Worm (Caenorhabditis elegans) whole organism, early embryonic: ENCODE results near the gene F58F12.1.

ENCODE experiments used
- B0310.2 ChIP-seq: sonication (generic microtip); optimal IDR thresholded peaks from 2 replicates; lab custom pipeline; 2016; ENCODE audit warnings: mild to moderate bottlenecking, missing genetic modification characterization, missing compliant biosample characterization
- F13C5.2 ChIP-seq: sonication (generic microtip); optimal IDR thresholded peaks from 2 replicates; lab custom pipeline; 2017; ENCODE audit warnings: mild to moderate bottlenecking, missing genetic modification characterization, inconsistent platforms, missing compliant biosample characterization
- aly-1 ChIP-seq: sonication (generic microtip); optimal IDR thresholded peaks from 2 replicates; lab custom pipeline; 2016; ENCODE audit warnings: missing genetic modification characterization, missing compliant biosample characterization
- ama-1 ChIP-seq: fragments of 150-350 bp; optimal IDR thresholded peaks from 2 replicates; lab custom pipeline; 2014
- ceh-13 ChIP-seq: fragments of 200-800 bp; sonication (Bioruptor generic); optimal IDR thresholded peaks from 2 replicates; lab custom pipeline; 2018; ENCODE audit warnings: mild to moderate bottlenecking, missing genetic modification characterization, missing compliant biosample characterization
- ceh-36 ChIP-seq: sonication (generic microtip); optimal IDR thresholded peaks from 2 replicates; lab custom pipeline; 2016; ENCODE audit warnings: missing genetic modification characterization, inconsistent platforms, missing compliant biosample characterization
- ets-7 ChIP-seq: sonication (generic microtip); optimal IDR thresholded peaks from 2 replicates; lab custom pipeline; 2016; ENCODE audit warnings: missing genotype, missing genetic modification characterization, missing compliant biosample characterization
- flt-1 ChIP-seq: fragments of 200-800 bp; sonication (Bioruptor generic); IDR thresholded peaks from 2 replicates; pipeline ENCODE4 v1.3.6; 2022; ENCODE audit warnings: missing genetic modification characterization, missing compliant biosample characterization
- hmbx-1 ChIP-seq: sonication (generic microtip); optimal IDR thresholded peaks from 2 replicates; lab custom pipeline; 2016; ENCODE audit warnings: mild to moderate bottlenecking, missing genetic modification characterization, missing compliant biosample characterization
- hmg-4 ChIP-seq: fragments of 200-800 bp; sonication (Bioruptor generic); optimal IDR thresholded peaks from 2 replicates; lab custom pipeline; 2018; ENCODE audit warnings: mild to moderate bottlenecking, missing genetic modification characterization, missing compliant biosample characterization
- hnd-1 ChIP-seq: sonication (generic microtip); optimal IDR thresholded peaks from 2 replicates; lab custom pipeline; 2016; ENCODE audit warnings: missing genetic modification characterization, missing compliant biosample characterization
- pes-1 ChIP-seq: fragments of 200-800 bp; sonication (Bioruptor generic); IDR thresholded peaks from 2 replicates; pipeline ENCODE4 v1.3.6; 2022; ENCODE audit warnings: missing genetic modification reagents, missing genetic modification characterization, missing compliant biosample characterization
- scrt-1 ChIP-seq: fragments of 200-800 bp; sonication (Bioruptor generic); IDR thresholded peaks from 2 replicates; pipeline ENCODE4 v1.3.6; 2022; ENCODE audit warnings: missing genetic modification characterization, missing compliant biosample characterization
- sea-1 ChIP-seq: fragments of 200-800 bp; sonication (Bioruptor generic); conservative IDR thresholded peaks from 2 replicates; pipeline ENCODE4 v1.3.6; 2022; ENCODE audit warnings: missing genetic modification characterization, missing compliant biosample characterization
- tbx-11 ChIP-seq: fragments of 200-800 bp; sonication (Bioruptor generic); IDR thresholded peaks from 2 replicates; pipeline ENCODE4 v1.3.6; 2022; ENCODE audit warnings: missing genetic modification characterization, missing compliant biosample characterization
- tbx-37 ChIP-seq: fragments of 200-800 bp; sonication (Bioruptor generic); conservative IDR thresholded peaks from 2 replicates; pipeline ENCODE4 v1.3.6; 2022; ENCODE audit warnings: missing genetic modification reagents, missing genetic modification characterization, missing compliant biosample characterization
- tra-4 ChIP-seq: sonication (generic microtip); optimal IDR thresholded peaks from 2 replicates; lab custom pipeline; 2017; ENCODE audit warnings: missing genetic modification characterization, missing compliant biosample characterization

Gene F58F12.1

ce11 chrII:6383183-6383695 is at the start of gene F58F12.1:
F58F12.1 (plus strand) TSS chrII:6383645.
- TF ChIP-seq ets-7 (tag; lab: Kevin White, UChicago) (no peak), sea-1 (no peak), aly-1 (tag; lab: Kevin White, UChicago) (no peak), tra-4 (tag; lab: Kevin White, UChicago) (no peak), ceh-36 (tag; lab: Kevin White, UChicago) (no peak), hmbx-1 (no peak), tbx-37 (GFP tag; lab: Robert Waterston, UW) (peak; percentile 38; the same call in 1 of the 2 replicates), B0310.2 (no peak), flt-1 (GFP tag; lab: Robert Waterston, UW) (no peak), pes-1 (GFP tag; lab: Robert Waterston, UW) (no peak), F13C5.2 (tag; lab: Kevin White, UChicago) (peak; percentile 52), scrt-1 (no peak)

ce11 chrII:6333887-6334286 is 49.6 kb upstream of the F58F12.1 start, which contains the start of gene ttc-39B:
ttc-39B (minus strand) TSS chrII:6333987.
- no peak for TF ChIP-seq sea-1
- no peak for TF ChIP-seq ceh-36 (tag; lab: Kevin White, UChicago)
- TF ChIP-seq ets-7 (tag; lab: Kevin White, UChicago): no peak

ce11 chrII:6334745-6335260 is 48.6 kb upstream of the F58F12.1 start:
- no peak for TF ChIP-seq hmbx-1
- TF ChIP-seq tbx-37 (GFP tag; lab: Robert Waterston, UW): no peak
- no peak for TF ChIP-seq aly-1 (tag; lab: Kevin White, UChicago)
- no peak for TF ChIP-seq flt-1 (GFP tag; lab: Robert Waterston, UW)
- TF ChIP-seq pes-1 (GFP tag; lab: Robert Waterston, UW): no peak

ce11 chrII:6335358-6335757 is 48.1 kb upstream of the F58F12.1 start, which contains the start of gene C32D5.14:
C32D5.14 (plus strand) TSS chrII:6335488.
- TF ChIP-seq tbx-37 (GFP tag; lab: Robert Waterston, UW): no peak
- TF ChIP-seq B0310.2: no peak

DNA sequence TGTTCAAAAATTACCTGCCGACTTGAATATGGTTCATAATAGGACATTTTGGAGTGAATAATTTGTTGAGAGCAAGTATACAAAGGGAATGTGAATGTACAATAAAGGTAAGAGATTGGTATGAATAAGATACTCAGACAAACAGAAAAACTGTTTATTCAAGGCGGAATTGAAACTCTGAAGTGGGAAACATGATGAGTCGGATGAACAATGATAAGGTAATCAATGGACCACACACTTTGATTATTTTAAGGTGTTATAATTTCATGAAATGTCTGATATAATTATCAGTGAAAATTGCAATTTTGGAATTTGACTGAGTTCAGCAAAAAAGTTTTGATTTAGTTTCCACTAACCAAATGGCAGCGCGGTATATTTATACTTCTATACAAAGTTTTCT is 43.9 kb upstream of the F58F12.1 start:
- TF ChIP-seq pes-1 (GFP tag; lab: Robert Waterston, UW): no peak
- no peak for TF ChIP-seq hmbx-1
- no peak for TF ChIP-seq hmg-4 (GFP tag; lab: Kevin White, UChicago)
- no peak for TF ChIP-seq ceh-36 (tag; lab: Kevin White, UChicago)
- no peak for TF ChIP-seq tra-4 (tag; lab: Kevin White, UChicago)
- TF ChIP-seq tbx-11 (GFP tag; lab: Robert Waterston, UW): no peak
- TF ChIP-seq sea-1: no peak
- TF ChIP-seq aly-1 (tag; lab: Kevin White, UChicago): no peak
- TF ChIP-seq B0310.2: no peak
- TF ChIP-seq ceh-13: no peak
- TF ChIP-seq hnd-1 (tag; lab: Kevin White, UChicago): no peak
- no peak for TF ChIP-seq flt-1 (GFP tag; lab: Robert Waterston, UW)
- TF ChIP-seq ama-1: no peak
- no peak for TF ChIP-seq tbx-37 (GFP tag; lab: Robert Waterston, UW)

DNA sequence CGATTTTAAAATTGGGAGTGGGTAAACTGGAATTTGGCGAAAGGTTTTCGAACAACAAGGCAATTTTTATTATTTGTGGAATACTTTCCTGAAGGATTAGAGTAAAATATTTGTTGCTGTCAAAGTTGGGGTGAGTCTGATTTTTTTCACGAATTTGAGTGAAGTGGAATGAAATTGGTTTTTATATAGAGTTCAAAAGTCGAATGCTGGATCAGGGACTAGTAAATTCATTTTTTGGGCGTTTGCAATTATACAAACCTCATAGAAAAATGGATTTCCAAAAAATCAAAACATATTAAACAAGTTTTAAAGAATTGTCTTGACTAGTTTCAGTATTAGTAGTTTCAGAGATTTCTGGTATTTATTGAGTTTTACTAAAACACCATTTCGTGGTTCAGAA is 43.5 kb upstream of the F58F12.1 start, which contains the start of gene C32D5.7:
Gene C32D5.7 (minus strand): TSS at position 101 of the 400 bp plus-strand sequence.
- no peak for TF ChIP-seq hmbx-1
- TF ChIP-seq sea-1: no peak
- TF ChIP-seq hnd-1 (tag; lab: Kevin White, UChicago): no peak
- TF ChIP-seq ceh-13: no peak
- TF ChIP-seq hmg-4 (GFP tag; lab: Kevin White, UChicago): no peak
- TF ChIP-seq pes-1 (GFP tag; lab: Robert Waterston, UW): no peak

DNA sequence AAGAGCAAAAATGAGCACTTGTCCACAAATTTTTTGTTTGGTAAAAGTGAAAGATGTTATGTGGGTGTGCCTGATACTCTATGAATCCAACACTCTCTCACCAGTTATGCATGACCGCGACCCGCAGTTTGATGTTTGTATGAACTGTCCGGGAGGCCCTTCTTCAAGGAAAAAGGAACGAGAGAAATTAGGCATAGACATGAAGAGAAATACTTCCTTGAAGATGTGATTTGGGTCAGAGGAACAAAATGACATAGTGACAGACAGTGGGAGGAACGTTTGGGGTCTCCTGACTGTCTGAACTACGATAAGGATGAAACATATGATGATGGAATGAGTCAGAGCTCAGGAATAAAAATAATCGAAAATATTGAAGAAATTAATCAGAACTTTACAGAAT is 42.4 kb upstream of the F58F12.1 start:
- TF ChIP-seq tra-4 (tag; lab: Kevin White, UChicago) (no peak), ceh-36 (tag; lab: Kevin White, UChicago) (no peak), tbx-37 (GFP tag; lab: Robert Waterston, UW) (no peak), pes-1 (GFP tag; lab: Robert Waterston, UW) (no peak), scrt-1 (no peak), ceh-13 (no peak), aly-1 (tag; lab: Kevin White, UChicago) (no peak), hmg-4 (GFP tag; lab: Kevin White, UChicago) (no peak), tbx-11 (GFP tag; lab: Robert Waterston, UW) (no peak), hmbx-1 (no peak), sea-1 (no peak), B0310.2 (no peak), hnd-1 (tag; lab: Kevin White, UChicago) (no peak), flt-1 (GFP tag; lab: Robert Waterston, UW) (no peak), F13C5.2 (tag; lab: Kevin White, UChicago) (no peak), ets-7 (tag; lab: Kevin White, UChicago) (no peak)

- TF ChIP-seq pes-1 (GFP tag; lab: Robert Waterston, UW) (no peak), tbx-37 (GFP tag; lab: Robert Waterston, UW) (no peak), B0310.2 (no peak), ets-7 (tag; lab: Kevin White, UChicago) (no peak), hnd-1 (tag; lab: Kevin White, UChicago) (no peak), hmg-4 (GFP tag; lab: Kevin White, UChicago) (no peak), ceh-36 (tag; lab: Kevin White, UChicago) (no peak), aly-1 (tag; lab: Kevin White, UChicago) (no peak)
These were observed 41.0 kb upstream of the F58F12.1 start for ce11 chrII:6342455-6342854.
